Worm (Caenorhabditis elegans) whole organism, L4/young adult: ENCODE data around the gene Y15E3A.4.

Experiments used
- W03F9.2 ChIP-seq: fragments of 150-350 bp; optimal IDR thresholded peaks from 2 replicates; lab custom pipeline; 2014; ENCODE audit warnings: missing biosample characterization, missing genetic modification characterization
- dao-5 ChIP-seq: sonication (generic microtip); optimal IDR thresholded peaks from 2 replicates; lab custom pipeline; 2016; ENCODE audit warnings: missing genotype, missing genetic modification characterization, moderate library complexity, missing compliant biosample characterization

DNA sequence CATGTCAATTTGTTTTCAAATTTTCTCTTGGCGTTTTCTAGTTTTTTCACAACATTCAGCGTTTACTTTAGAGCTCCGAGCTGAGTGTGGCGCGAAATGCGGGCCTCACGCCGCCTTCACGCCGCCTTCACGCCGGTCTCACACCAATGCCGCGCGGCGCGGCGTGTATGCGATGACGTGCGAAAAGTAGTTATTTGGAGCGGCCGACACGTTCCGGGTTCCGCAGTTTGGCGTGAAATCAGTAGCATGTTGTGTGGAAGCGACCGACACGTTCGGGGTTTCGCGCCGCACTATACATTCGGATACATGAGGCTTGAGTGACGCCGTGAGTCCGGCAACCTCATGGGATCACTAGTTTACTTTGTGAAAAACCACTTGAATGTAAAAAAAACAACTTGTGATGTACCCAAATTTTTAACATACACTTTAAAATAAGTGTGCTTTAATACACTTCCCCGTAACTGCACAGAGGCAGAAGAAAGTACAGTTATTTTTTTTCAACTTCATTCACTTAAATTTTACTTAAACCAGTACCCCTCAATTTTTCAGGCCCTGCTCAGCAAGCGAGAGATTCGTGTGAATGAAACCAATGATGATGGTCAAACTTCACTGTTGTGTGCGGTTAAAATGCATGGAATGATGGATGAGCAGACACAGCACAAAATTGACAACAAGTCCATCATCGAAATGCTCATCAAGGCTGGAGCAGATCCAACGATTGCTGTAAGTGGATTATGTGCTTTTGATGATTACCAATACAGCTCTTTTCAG is 31.6 kb downstream of the Y15E3A.4 start:
- TF ChIP-seq dao-5 (no peak), W03F9.2 (no peak)
